Worm (Caenorhabditis elegans): ENCODE measurements around the gene tbb-6.

The tbb-6 gene

DNA sequence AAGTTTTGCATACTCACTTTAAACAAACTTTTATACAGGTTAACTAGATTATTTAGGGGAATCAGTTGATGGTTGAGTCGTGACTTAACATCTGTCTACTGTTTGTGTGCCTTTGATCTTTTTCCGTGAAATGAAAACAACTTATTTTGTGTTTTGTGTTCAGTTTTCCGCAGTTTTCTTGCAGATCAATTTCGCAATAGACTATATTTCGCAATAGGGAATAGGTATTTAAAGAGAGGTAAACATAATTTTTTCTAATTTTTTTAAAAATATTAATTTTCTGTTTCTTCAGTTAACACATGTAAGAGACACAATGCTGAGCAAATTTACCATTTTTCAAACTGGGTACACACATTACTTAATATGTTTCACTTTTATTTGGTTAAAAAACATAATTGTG lies at the start of gene tbb-6:
Gene tbb-6 (plus strand): TSS at position 155 of the 400 bp plus-strand sequence.
- TF ChIP-seq sea-1 (GFP tag; conservative IDR thresholded peaks at IDR 0.05): no peak
- TF ChIP-seq pes-1 (GFP tag; IDR thresholded peaks at IDR 0.05): no peak

DNA sequence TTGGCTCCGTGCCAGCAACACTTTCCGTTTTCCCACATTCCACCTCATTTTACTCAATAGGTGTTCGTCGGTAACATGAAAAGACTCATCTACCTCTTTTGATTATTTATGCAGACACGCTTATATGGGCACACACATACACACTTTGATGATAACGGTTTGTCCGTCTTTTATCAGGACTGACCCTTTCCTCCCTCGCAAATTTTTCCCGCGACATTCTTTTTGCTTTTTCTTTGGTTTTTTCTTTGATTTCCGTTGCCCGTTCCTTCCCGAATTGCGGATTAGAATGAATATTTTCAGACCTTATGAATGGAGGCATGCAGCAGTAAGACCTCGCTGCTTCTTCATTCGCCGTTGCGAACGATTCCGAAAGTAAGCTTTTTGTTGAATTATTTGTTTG lies 48.3 kb upstream of the tbb-6 start, which contains the start of gene vab-8:
Gene vab-8 (plus strand): TSS at position 301 of the 400 bp plus-strand sequence.
- TF ChIP-seq tbx-11 (GFP tag; IDR thresholded peaks at IDR 0.05) (no peak), tra-4 (tag; optimal IDR thresholded peaks at IDR 0.05) (no peak), pes-1 (GFP tag; IDR thresholded peaks at IDR 0.05) (no peak), hmbx-1 (tag; optimal IDR thresholded peaks at IDR 0.05) (no peak), ceh-36 (tag; optimal IDR thresholded peaks at IDR 0.05) (no peak), flt-1 (GFP tag; IDR thresholded peaks at IDR 0.05) (no peak), hnd-1 (tag; optimal IDR thresholded peaks at IDR 0.05) (no peak), ceh-13 (GFP tag; optimal IDR thresholded peaks at IDR 0.05) (no peak), sea-1 (GFP tag; conservative IDR thresholded peaks at IDR 0.05) (no peak)

DNA sequence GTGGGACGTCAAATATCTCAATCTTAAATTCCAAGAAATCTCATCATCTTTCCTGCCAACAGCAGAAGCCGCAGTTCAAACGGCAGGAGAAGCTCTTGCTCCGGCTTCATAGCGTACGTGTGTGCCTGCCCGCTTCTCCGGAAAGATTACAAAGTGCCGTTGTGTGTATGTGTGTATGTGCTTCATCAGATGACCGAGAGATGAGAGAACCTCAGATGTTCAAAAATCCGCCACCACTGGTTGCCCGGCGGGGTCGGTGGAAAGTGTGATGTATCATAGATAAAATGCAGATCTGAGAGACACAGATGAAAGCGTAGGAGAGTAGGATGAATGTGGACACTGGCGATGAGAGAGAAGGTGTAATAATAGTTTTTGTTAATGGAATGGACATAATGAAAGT lies 27.9 kb upstream of the tbb-6 start:
- TF ChIP-seq aly-1 (tag; optimal IDR thresholded peaks at IDR 0.05) (no peak), hmg-4 (GFP tag; optimal IDR thresholded peaks at IDR 0.05) (no peak), sea-1 (GFP tag; conservative IDR thresholded peaks at IDR 0.05) (no peak), ama-1 (optimal IDR thresholded peaks at IDR 0.05) (no peak), tbx-11 (GFP tag; IDR thresholded peaks at IDR 0.05) (no peak), flt-1 (GFP tag; IDR thresholded peaks at IDR 0.05) (no peak), tbx-37 (GFP tag; conservative IDR thresholded peaks at IDR 0.05) (no peak), hmbx-1 (tag; optimal IDR thresholded peaks at IDR 0.05) (no peak), B0310.2 (tag; optimal IDR thresholded peaks at IDR 0.05) (no peak), ceh-13 (GFP tag; optimal IDR thresholded peaks at IDR 0.05) (no peak), ceh-36 (tag; optimal IDR thresholded peaks at IDR 0.05) (no peak), ets-7 (tag; optimal IDR thresholded peaks at IDR 0.05) (no peak), F13C5.2 (tag; optimal IDR thresholded peaks at IDR 0.05) (no peak), hnd-1 (tag; optimal IDR thresholded peaks at IDR 0.05) (no peak), tra-4 (tag; optimal IDR thresholded peaks at IDR 0.05) (no peak), pes-1 (GFP tag; IDR thresholded peaks at IDR 0.05) (no peak), scrt-1 (GFP tag; IDR thresholded peaks at IDR 0.05) (no peak)

DNA sequence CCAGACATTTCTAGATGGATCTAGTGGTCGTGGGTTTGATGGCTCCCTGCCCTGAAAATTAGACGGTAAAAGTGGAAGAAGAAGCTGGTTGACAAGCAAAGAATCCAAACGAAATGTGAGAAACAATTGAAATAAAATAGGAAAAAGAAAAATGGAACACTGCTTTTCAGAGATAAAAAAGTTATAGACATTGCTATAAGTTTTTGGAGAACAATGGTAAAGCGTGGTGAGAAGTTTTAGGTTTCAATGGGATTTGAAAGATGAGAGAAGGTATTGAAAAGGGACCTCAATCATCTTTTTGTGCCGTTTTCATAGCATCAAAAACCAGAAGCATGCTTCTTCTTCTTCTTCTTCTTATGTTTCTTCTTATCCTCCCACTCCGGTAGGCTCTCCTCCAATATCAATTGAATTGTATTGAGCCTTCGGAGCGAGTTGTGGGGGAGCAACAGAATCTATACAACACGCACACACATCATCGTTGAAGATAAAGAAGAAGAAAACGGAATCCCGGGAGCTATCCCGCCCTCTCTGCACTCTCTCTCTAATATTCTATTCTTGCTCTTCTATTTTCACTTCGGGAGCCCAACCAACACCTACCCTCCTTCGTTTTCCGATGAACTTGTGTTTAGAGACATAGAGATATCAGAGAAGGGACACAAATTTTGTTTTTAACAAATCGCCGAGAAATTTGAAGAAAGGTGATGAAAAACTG lies 26.9 kb upstream of the tbb-6 start, which contains the start of gene myo-3:
Gene myo-3 (minus strand): TSS at position 51 of the 712 bp plus-strand sequence.
- no peak for TF ChIP-seq ceh-36 (tag; optimal IDR thresholded peaks at IDR 0.05)

DNA sequence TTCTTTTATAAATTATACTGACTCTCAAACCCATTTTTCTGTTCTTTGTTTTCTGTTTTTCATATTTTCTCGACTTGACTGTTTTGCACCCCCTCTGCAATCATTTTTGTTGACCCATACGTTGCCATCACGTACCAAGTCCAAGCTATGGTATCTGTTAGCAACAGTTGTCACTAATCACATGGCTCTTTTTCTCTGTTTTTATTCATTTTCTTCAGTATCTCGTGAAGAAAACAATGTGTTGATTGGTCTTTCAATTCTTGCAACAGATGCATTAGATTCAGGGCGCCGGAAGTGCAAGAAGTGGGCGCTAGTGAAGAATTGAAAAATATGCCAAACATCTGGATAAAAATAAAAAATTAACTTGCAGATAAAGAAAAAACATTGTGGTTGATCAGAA lies 25.8 kb upstream of the tbb-6 start:
- TF ChIP-seq tbx-11 (GFP tag; IDR thresholded peaks at IDR 0.05): no peak
- no peak for TF ChIP-seq hmbx-1 (tag; optimal IDR thresholded peaks at IDR 0.05)
- TF ChIP-seq ets-7 (tag; optimal IDR thresholded peaks at IDR 0.05): no peak
- no peak for TF ChIP-seq tra-4 (tag; optimal IDR thresholded peaks at IDR 0.05)
- TF ChIP-seq ceh-13 (GFP tag; optimal IDR thresholded peaks at IDR 0.05): no peak
- TF ChIP-seq ceh-36 (tag; optimal IDR thresholded peaks at IDR 0.05): no peak

DNA sequence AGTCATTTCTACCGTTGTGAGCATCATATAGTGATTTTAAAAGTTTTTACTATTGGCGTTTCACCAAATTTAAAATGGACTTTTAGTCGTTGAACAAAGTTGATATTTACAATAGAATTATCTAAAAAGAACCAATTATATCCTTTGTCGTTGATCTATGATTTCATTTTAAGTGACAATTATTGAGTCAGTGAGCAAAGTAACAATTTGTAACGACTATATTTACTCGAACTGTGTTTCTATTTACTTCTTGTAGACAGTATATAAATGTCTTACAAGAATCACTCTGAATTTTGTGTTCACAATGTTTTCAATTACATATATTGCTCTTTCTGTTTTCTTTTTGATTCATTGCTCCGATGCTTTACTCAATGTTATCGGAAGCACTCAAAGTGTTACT lies 20.2 kb upstream of the tbb-6 start, which contains the start of gene ttr-22:
Gene ttr-22 (plus strand): TSS at position 301 of the 400 bp plus-strand sequence.
- TF ChIP-seq sea-1 (GFP tag; conservative IDR thresholded peaks at IDR 0.05) (no peak), ceh-36 (tag; optimal IDR thresholded peaks at IDR 0.05) (no peak), tra-4 (tag; optimal IDR thresholded peaks at IDR 0.05) (no peak), hnd-1 (tag; optimal IDR thresholded peaks at IDR 0.05) (no peak), ama-1 (optimal IDR thresholded peaks at IDR 0.05) (no peak), scrt-1 (GFP tag; IDR thresholded peaks at IDR 0.05) (no peak), ets-7 (tag; optimal IDR thresholded peaks at IDR 0.05) (no peak), aly-1 (tag; optimal IDR thresholded peaks at IDR 0.05) (no peak), ceh-13 (GFP tag; optimal IDR thresholded peaks at IDR 0.05) (no peak), hmbx-1 (tag; optimal IDR thresholded peaks at IDR 0.05) (no peak), F13C5.2 (tag; optimal IDR thresholded peaks at IDR 0.05) (no peak), pes-1 (GFP tag; IDR thresholded peaks at IDR 0.05) (no peak), tbx-37 (GFP tag; conservative IDR thresholded peaks at IDR 0.05) (no peak), hmg-4 (GFP tag; optimal IDR thresholded peaks at IDR 0.05) (no peak), flt-1 (GFP tag; IDR thresholded peaks at IDR 0.05) (no peak), B0310.2 (tag; optimal IDR thresholded peaks at IDR 0.05) (no peak), tbx-11 (GFP tag; IDR thresholded peaks at IDR 0.05) (no peak)

DNA sequence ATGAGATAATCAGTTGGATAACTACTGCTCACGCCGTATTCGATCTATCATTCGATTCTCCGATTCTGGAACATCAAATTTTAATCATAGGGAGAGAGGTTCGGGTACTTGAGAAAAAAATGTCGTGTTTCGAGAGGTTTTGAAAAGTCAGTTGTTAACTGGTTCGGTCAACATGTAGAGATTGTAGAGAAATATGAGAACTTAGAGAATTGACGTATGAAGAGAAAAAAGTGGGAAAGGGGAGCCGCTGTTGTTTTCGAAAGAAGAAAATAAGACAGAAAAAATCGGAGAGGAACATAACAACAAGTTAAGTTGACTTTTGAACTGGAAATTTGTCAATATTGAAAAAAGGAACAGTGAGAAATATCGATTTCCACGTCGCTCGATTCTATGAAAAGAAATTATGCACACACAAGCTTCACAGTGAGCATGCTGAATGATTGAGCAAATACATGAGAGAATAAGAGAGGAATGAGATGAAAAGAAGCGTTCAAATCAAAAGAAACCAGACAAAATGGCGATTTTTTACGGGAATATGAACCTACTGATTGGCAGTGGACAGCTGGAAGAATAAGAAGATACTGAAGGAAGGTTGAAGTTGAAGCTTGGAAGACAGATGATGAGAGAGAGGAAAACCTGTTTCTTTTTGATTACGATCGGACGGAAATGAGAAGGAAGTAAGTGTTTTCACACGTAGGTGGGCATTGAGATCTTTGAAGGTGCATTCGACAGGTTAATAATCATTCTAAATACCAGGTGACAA lies 16.2 kb upstream of the tbb-6 start, which contains the start of the genes T04H1.13, slfl-5 and rad-50:
Gene T04H1.13 (minus strand): TSS at position 51 of the 763 bp plus-strand sequence.
Gene slfl-5 (minus strand): TSS at position 65 of the 763 bp plus-strand sequence.
Gene rad-50 (plus strand): TSS at position 667 of the 763 bp plus-strand sequence.
- TF ChIP-seq ets-7 (tag; optimal IDR thresholded peaks at IDR 0.05): no peak
- no peak for TF ChIP-seq hmbx-1 (tag; optimal IDR thresholded peaks at IDR 0.05)
- TF ChIP-seq hnd-1 (tag; optimal IDR thresholded peaks at IDR 0.05): no peak
- TF ChIP-seq hmg-4 (GFP tag; optimal IDR thresholded peaks at IDR 0.05): no peak
- no peak for TF ChIP-seq ama-1 (optimal IDR thresholded peaks at IDR 0.05)
- TF ChIP-seq aly-1 (tag; optimal IDR thresholded peaks at IDR 0.05): no peak
- no peak for TF ChIP-seq scrt-1 (GFP tag; IDR thresholded peaks at IDR 0.05)
- TF ChIP-seq tra-4 (tag; optimal IDR thresholded peaks at IDR 0.05): no peak
- no peak for TF ChIP-seq tbx-11 (GFP tag; IDR thresholded peaks at IDR 0.05)
- no peak for TF ChIP-seq ceh-13 (GFP tag; optimal IDR thresholded peaks at IDR 0.05)
- TF ChIP-seq F13C5.2 (tag; optimal IDR thresholded peaks at IDR 0.05): no peak
- TF ChIP-seq ceh-36 (tag; optimal IDR thresholded peaks at IDR 0.05): no peak
- TF ChIP-seq pes-1 (GFP tag; IDR thresholded peaks at IDR 0.05): no peak
- TF ChIP-seq B0310.2 (tag; optimal IDR thresholded peaks at IDR 0.05): no peak
- no peak for TF ChIP-seq tbx-37 (GFP tag; conservative IDR thresholded peaks at IDR 0.05)
- TF ChIP-seq flt-1 (GFP tag; IDR thresholded peaks at IDR 0.05): no peak
- TF ChIP-seq sea-1 (GFP tag; conservative IDR thresholded peaks at IDR 0.05): no peak
